Fruit fly (Drosophila melanogaster) whole organism, embryonic: ENCODE data around the gene CG15740.

Experiments
- ATbp ChIP-seq: fragments of 200-800 bp; sonication (Bioruptor generic); optimal IDR thresholded peaks from 2 replicates; lab custom pipeline; 2017; ENCODE audit warnings: missing biosample characterization, mild to moderate bottlenecking, missing genetic modification characterization, missing genetic modification reagents
- Asciz ChIP-seq: fragments of 200-800 bp; sonication (Bioruptor generic); optimal IDR thresholded peaks from 2 replicates; lab custom pipeline; 2017; ENCODE audit warnings: missing biosample characterization, mild to moderate bottlenecking, missing genetic modification characterization, missing genetic modification reagents
- Awh ChIP-seq: fragments of 200-800 bp; sonication (Bioruptor generic); IDR thresholded peaks from 2 replicates; pipeline ENCODE4, ENCODE4 v1.3.6; 2022; ENCODE audit warnings: missing biosample characterization, missing genetic modification characterization
- CG10209 ChIP-seq: fragments of 200-800 bp; sonication (Bioruptor generic); optimal IDR thresholded peaks from 3 replicates; lab custom pipeline; 2017; ENCODE audit warnings: missing biosample characterization, mild to moderate bottlenecking, missing genetic modification characterization, missing genetic modification reagents
- CG10274 ChIP-seq: fragments of 200-800 bp; sonication (Bioruptor generic); optimal IDR thresholded peaks from 3 replicates; lab custom pipeline; 2017; ENCODE audit warnings: missing biosample characterization, mild to moderate bottlenecking, missing genetic modification characterization
- CG10321 ChIP-seq: fragments of 200-800 bp; sonication (Bioruptor generic); IDR thresholded peaks from 2 replicates; pipeline ENCODE4 v1.3.6; 2022; ENCODE audit warnings: missing biosample characterization, missing genetic modification characterization
- CG10959 ChIP-seq: fragments of 200-800 bp; sonication (Bioruptor generic); IDR thresholded peaks from 2 replicates; pipeline ENCODE4 v1.3.6; 2022; ENCODE audit warnings: missing biosample characterization, missing genetic modification characterization
- CG13287 ChIP-seq: fragments of 200-800 bp; sonication (Bioruptor generic); IDR thresholded peaks from 2 replicates; pipeline ENCODE4 v1.3.6; 2022; ENCODE audit warnings: missing biosample characterization, missing genetic modification characterization; ENCODE audit not compliant: partially characterized antibody
- CG14441 ChIP-seq: fragments of 200-800 bp; sonication (Bioruptor generic); IDR thresholded peaks from 2 replicates; pipeline ENCODE4 v1.3.6; 2022; ENCODE audit warnings: missing biosample characterization, missing genetic modification characterization
- CG16863 ChIP-seq: fragments of 200-800 bp; sonication (Bioruptor generic); optimal IDR thresholded peaks from 3 replicates; lab custom pipeline; 2016; ENCODE audit warnings: missing biosample characterization, missing genetic modification characterization
- CG2116 ChIP-seq: fragments of 200-800 bp; sonication (Bioruptor generic); optimal IDR thresholded peaks from 3 replicates; lab custom pipeline; 2018; ENCODE audit warnings: missing biosample characterization, mild to moderate bottlenecking, missing genetic modification characterization
- CG30020 ChIP-seq: fragments of 200-800 bp; optimal IDR thresholded peaks from 2 replicates; lab custom pipeline; 2019; ENCODE audit warnings: missing biosample characterization, mild to moderate bottlenecking, missing genetic modification characterization, moderate library complexity
- CG3847 ChIP-seq: fragments of 200-800 bp; sonication (Bioruptor generic); IDR thresholded peaks from 2 replicates; pipeline ENCODE4 v1.3.6; 2022; ENCODE audit warnings: missing biosample characterization, missing genetic modification characterization
- CG4617 ChIP-seq: fragments of 200-800 bp; sonication (Bioruptor generic); optimal IDR thresholded peaks from 3 replicates; lab custom pipeline; 2016; ENCODE audit warnings: missing biosample characterization, missing genetic modification characterization, borderline replicate concordance
- CG9817 ChIP-seq: fragments of 200-800 bp; sonication (Bioruptor generic); optimal IDR thresholded peaks from 2 replicates; lab custom pipeline; 2018; ENCODE audit warnings: missing biosample characterization, mild to moderate bottlenecking, missing genetic modification characterization, moderate library complexity
- CTCF ChIP-seq: fragments of 200-800 bp; sonication (Bioruptor generic); optimal IDR thresholded peaks from 2 replicates; lab custom pipeline; 2017; ENCODE audit warnings: missing biosample characterization, mild to moderate bottlenecking, missing genetic modification characterization, moderate library complexity
- Camta ChIP-seq: fragments of 200-800 bp; sonication (Bioruptor generic); optimal IDR thresholded peaks from 2 replicates; lab custom pipeline; 2016; ENCODE audit warnings: missing biosample characterization, missing genetic modification characterization
- D19A ChIP-seq: fragments of 200-800 bp; optimal IDR thresholded peaks from 3 replicates; lab custom pipeline; 2019; ENCODE audit warnings: missing biosample characterization, mild to moderate bottlenecking, missing genetic modification characterization, moderate library complexity
- E2f2 ChIP-seq: fragments of 200-800 bp; sonication (Bioruptor generic); IDR thresholded peaks from 2 replicates; pipeline ENCODE4 v1.3.6; 2022; ENCODE audit warnings: missing biosample characterization, missing genetic modification characterization
- Elba2 ChIP-seq: fragments of 200-800 bp; sonication (Bioruptor generic); optimal IDR thresholded peaks from 3 replicates; lab custom pipeline; 2016; ENCODE audit warnings: missing biosample characterization, missing genetic modification characterization
- Ets65A ChIP-seq: fragments of 200-800 bp; sonication (Bioruptor generic); peaks from one replicate; lab custom pipeline; 2016; ENCODE audit warnings: missing biosample characterization, missing genetic modification characterization
- HLHmδ ChIP-seq: fragments of 200-800 bp; sonication (Bioruptor generic); optimal IDR thresholded peaks from 2 replicates; lab custom pipeline; 2018; ENCODE audit warnings: missing biosample characterization, mild to moderate bottlenecking, missing genetic modification characterization, moderate library complexity
- Hr78 ChIP-seq, 2 experiments: fragments of 200-800 bp in 1 of 2; fragments of >200 bp in 1 of 2; sonication (Bioruptor generic) in 1 of 2; optimal IDR thresholded peaks; 2 replicates each; lab custom pipeline; 2017 to 2019; ENCODE audit warnings: missing biosample characterization in 2 of 2, missing genetic modification characterization in 2 of 2, mild to moderate bottlenecking in 1 of 2, moderate library complexity in 1 of 2
- Lpt ChIP-seq: fragments of >200 bp; optimal IDR thresholded peaks from 2 replicates; lab custom pipeline; 2018; ENCODE audit warnings: missing biosample characterization, missing genetic modification characterization
- MBD-R2 ChIP-seq: fragments of 200-800 bp; sonication (Bioruptor generic); IDR thresholded peaks from 2 replicates; pipeline ENCODE4 v1.3.6; 2022; ENCODE audit warnings: missing biosample characterization, missing genetic modification characterization
- Myb ChIP-seq: fragments of 200-800 bp; sonication (Bioruptor generic); optimal IDR thresholded peaks from 2 replicates; lab custom pipeline; 2016; ENCODE audit warnings: missing biosample characterization, missing genetic modification characterization
- NK7.1 ChIP-seq: fragments of 200-800 bp; sonication (Bioruptor generic); optimal IDR thresholded peaks from 3 replicates; lab custom pipeline; 2016; ENCODE audit warnings: missing biosample characterization, missing genetic modification characterization
- Opbp ChIP-seq: fragments of 200-800 bp; sonication (Bioruptor generic); IDR thresholded peaks from 3 replicates; pipeline ENCODE4 v1.3.6; 2022; ENCODE audit warnings: missing biosample characterization, missing genetic modification characterization; ENCODE audit not compliant: partially characterized antibody
- Taf1 ChIP-seq: fragments of 200-800 bp; sonication (Bioruptor generic); IDR thresholded peaks from 2 replicates; pipeline ENCODE4 v1.3.6; 2022; ENCODE audit warnings: missing biosample characterization, missing genetic modification characterization
- abd-A ChIP-seq: fragments of 200-800 bp; sonication (Bioruptor generic); optimal IDR thresholded peaks from 3 replicates; lab custom pipeline; 2019; ENCODE audit warnings: missing biosample characterization, mild to moderate bottlenecking, missing genetic modification characterization, moderate library complexity
- ato ChIP-seq: fragments of 200-800 bp; sonication (Bioruptor generic); IDR thresholded peaks from 2 replicates; pipeline ENCODE4 v1.3.6; 2022; ENCODE audit warnings: missing biosample characterization, missing genetic modification characterization; ENCODE audit not compliant: partially characterized antibody
- bcd ChIP-seq: fragments of 200-800 bp; sonication (Bioruptor generic); optimal IDR thresholded peaks from 2 replicates; lab custom pipeline; 2017; ENCODE audit warnings: missing biosample characterization, mild to moderate bottlenecking, missing genetic modification characterization
- cad ChIP-seq: fragments of >200 bp; optimal IDR thresholded peaks from 2 replicates; lab custom pipeline; 2017; ENCODE audit warnings: missing biosample characterization, missing genetic modification characterization
- dan ChIP-seq: fragments of 200-800 bp; sonication (Bioruptor generic); IDR thresholded peaks from 2 replicates; pipeline ENCODE4 v1.3.6; 2022; ENCODE audit warnings: missing biosample characterization, missing genetic modification characterization
- dimm ChIP-seq: fragments of 200-800 bp; sonication (Bioruptor generic); IDR thresholded peaks from 2 replicates; pipeline ENCODE4 v1.3.6; 2022; ENCODE audit warnings: missing biosample characterization, missing genetic modification characterization
- ems ChIP-seq: fragments of 200-800 bp; sonication (Bioruptor generic); optimal IDR thresholded peaks from 3 replicates; lab custom pipeline; 2016; ENCODE audit warnings: missing biosample characterization, missing genetic modification characterization
- fd64A ChIP-seq: fragments of 200-800 bp; sonication (Bioruptor generic); optimal IDR thresholded peaks from 3 replicates; lab custom pipeline; 2018; ENCODE audit warnings: missing biosample characterization, mild to moderate bottlenecking, missing genetic modification characterization
- kah ChIP-seq: fragments of 200-800 bp; sonication (Bioruptor generic); optimal IDR thresholded peaks from 2 replicates; lab custom pipeline; 2018; ENCODE audit warnings: missing biosample characterization, mild to moderate bottlenecking, missing genetic modification characterization
- kay ChIP-seq: fragments of 200-800 bp; sonication (Bioruptor generic); optimal IDR thresholded peaks from 2 replicates; lab custom pipeline; 2016; ENCODE audit warnings: missing biosample characterization, missing genetic modification characterization
- odd ChIP-seq: fragments of 200-800 bp; sonication (Bioruptor generic); optimal IDR thresholded peaks from 2 replicates; lab custom pipeline; 2017; ENCODE audit warnings: missing biosample characterization, mild to moderate bottlenecking, missing genetic modification characterization
- org-1 ChIP-seq: fragments of 200-800 bp; sonication (Bioruptor generic); optimal IDR thresholded peaks from 2 replicates; lab custom pipeline; 2017; ENCODE audit warnings: missing biosample characterization, missing genetic modification characterization
- p53 ChIP-seq: fragments of 200-800 bp; sonication (Bioruptor generic); optimal IDR thresholded peaks from 2 replicates; lab custom pipeline; 2016; ENCODE audit warnings: missing biosample characterization, missing genetic modification characterization
- phol ChIP-seq: fragments of 200-800 bp; sonication (Bioruptor generic); optimal IDR thresholded peaks from 3 replicates; lab custom pipeline; 2018; ENCODE audit warnings: missing biosample characterization, mild to moderate bottlenecking, missing genetic modification characterization, moderate library complexity
- run ChIP-seq: fragments of 200-800 bp; sonication (Bioruptor generic); optimal IDR thresholded peaks from 3 replicates; lab custom pipeline; 2018; ENCODE audit warnings: missing biosample characterization, mild to moderate bottlenecking, missing genetic modification characterization
- salm ChIP-seq: fragments of 200-800 bp; sonication (Bioruptor generic); optimal IDR thresholded peaks from 2 replicates; lab custom pipeline; 2018; ENCODE audit warnings: missing biosample characterization, mild to moderate bottlenecking, missing genetic modification characterization
- scrt ChIP-seq: fragments of 200-800 bp; sonication (Bioruptor generic); optimal IDR thresholded peaks from 2 replicates; lab custom pipeline; 2018; ENCODE audit warnings: missing biosample characterization, mild to moderate bottlenecking, missing genetic modification characterization, moderate library complexity
- sens ChIP-seq: fragments of 200-800 bp; sonication (Bioruptor generic); peaks from one replicate; lab custom pipeline; 2016; ENCODE audit warnings: missing biosample characterization, missing genetic modification characterization
- slp2 ChIP-seq: fragments of 200-800 bp; sonication (Bioruptor generic); optimal IDR thresholded peaks from 2 replicates; lab custom pipeline; 2016; ENCODE audit warnings: missing biosample characterization, missing genetic modification characterization
- sqz ChIP-seq: fragments of 200-800 bp; sonication (Bioruptor generic); optimal IDR thresholded peaks from 3 replicates; lab custom pipeline; 2018; ENCODE audit warnings: missing biosample characterization, mild to moderate bottlenecking, missing genetic modification characterization
- sug ChIP-seq: fragments of 200-800 bp; optimal IDR thresholded peaks from 2 replicates; lab custom pipeline; 2019; ENCODE audit warnings: missing biosample characterization, mild to moderate bottlenecking, missing genetic modification characterization, moderate library complexity
- unpg ChIP-seq: fragments of 200-800 bp; sonication (Bioruptor generic); optimal IDR thresholded peaks from 3 replicates; lab custom pipeline; 2018; ENCODE audit warnings: missing biosample characterization, mild to moderate bottlenecking, missing genetic modification characterization, moderate library complexity
- vnd ChIP-seq: fragments of 200-800 bp; sonication (Bioruptor generic); IDR thresholded peaks from 3 replicates; pipeline ENCODE4 v1.3.6; 2022; ENCODE audit warnings: missing biosample characterization, missing genetic modification characterization; ENCODE audit not compliant: partially characterized antibody
- vvl ChIP-seq: fragments of 200-800 bp; sonication (Bioruptor generic); IDR thresholded peaks from 2 replicates; pipeline ENCODE4 v1.3.6; 2022; ENCODE audit warnings: missing biosample characterization, missing genetic modification characterization

The CG15740 gene

dm6 chrX:11852310-11852709, 6.4 kb upstream of the CG15740 start, which contains the start of gene p24-1 (continued):
- no peak for TF ChIP-seq Hr78 (GFP tag; optimal IDR thresholded peaks at IDR 0.05; lab: Kevin White, UChicago)
- peak; percentile 55 for TF ChIP-seq Myb (GFP tag; lab: Kevin White, UChicago)
- TF ChIP-seq CG3847 (GFP tag; lab: Robert Waterston, UW): peak; percentile 87
- TF ChIP-seq dimm (GFP tag; lab: Robert Waterston, UW): no peak
- no peak for TF ChIP-seq CTCF
- TF ChIP-seq Awh (GFP tag; lab: Robert Waterston, UW): no peak
- no peak for TF ChIP-seq sqz (GFP tag; lab: Kevin White, UChicago)
- TF ChIP-seq bcd (GFP tag; lab: Kevin White, UChicago): peak; percentile 44
- TF ChIP-seq slp2: no peak
- peak; percentile 48 for TF ChIP-seq kay
- TF ChIP-seq dan (GFP tag; lab: Robert Waterston, UW): no peak
- TF ChIP-seq Asciz (GFP tag; lab: Kevin White, UChicago): no peak
- no peak for TF ChIP-seq NK7.1 (GFP tag; lab: Kevin White, UChicago)
- TF ChIP-seq cad (GFP tag; lab: Kevin White, UChicago): no peak
- TF ChIP-seq CG9817 (tag; lab: Kevin White, UChicago): peak; percentile 51
- peak; percentile 31 for TF ChIP-seq unpg (GFP tag; lab: Kevin White, UChicago)
- TF ChIP-seq scrt (GFP tag; lab: Kevin White, UChicago): no peak
- no peak for TF ChIP-seq CG14441
- TF ChIP-seq CG2116 (GFP tag; lab: Kevin White, UChicago): peak; percentile 90
- no peak for TF ChIP-seq CG10959
- peak; percentile 17 for TF ChIP-seq ems (GFP tag; lab: Kevin White, UChicago)
- peak; percentile 83 for TF ChIP-seq ato (GFP tag; lab: Robert Waterston, UW)
- peak; percentile 54 for TF ChIP-seq CG4617 (GFP tag; lab: Kevin White, UChicago)
- TF ChIP-seq vnd: peak; percentile 71
- TF ChIP-seq CG30020 (tag; lab: Kevin White, UChicago): peak; percentile 14
- no peak for TF ChIP-seq CG16863 (GFP tag; lab: Kevin White, UChicago)
- no peak for TF ChIP-seq kah (GFP tag; lab: Kevin White, UChicago)
- peak; percentile 67 for TF ChIP-seq sens
- TF ChIP-seq Taf1: no peak
- TF ChIP-seq run (tag; lab: Kevin White, UChicago): no peak
- TF ChIP-seq odd (GFP tag; lab: Kevin White, UChicago): peak; percentile 38
- no peak for TF ChIP-seq CG10209 (GFP tag; lab: Kevin White, UChicago)
- no peak for TF ChIP-seq org-1 (GFP tag; lab: Kevin White, UChicago)
- peak; percentile 81 for TF ChIP-seq MBD-R2 (GFP tag; lab: Robert Waterston, UW)
- peak; percentile 64 for TF ChIP-seq phol (tag; lab: Kevin White, UChicago)
- no peak for TF ChIP-seq HLHmδ (GFP tag; lab: Kevin White, UChicago)
- no peak for TF ChIP-seq ATbp
- no peak for TF ChIP-seq CG10321 (GFP tag; lab: Robert Waterston, UW)
- peak; percentile 61 for TF ChIP-seq sug (tag; lab: Kevin White, UChicago)
- no peak for TF ChIP-seq abd-A
- no peak for TF ChIP-seq Lpt (GFP tag; lab: Kevin White, UChicago)
- TF ChIP-seq salm (tag; lab: Kevin White, UChicago): no peak
- peak; percentile 96 for TF ChIP-seq Ets65A
- TF ChIP-seq D19A (tag; lab: Kevin White, UChicago): no peak
- TF ChIP-seq vvl (GFP tag; lab: Robert Waterston, UW): peak; percentile 64
- no peak for TF ChIP-seq fd64A (GFP tag; lab: Kevin White, UChicago)
- peak; percentile 92 for TF ChIP-seq Opbp
- TF ChIP-seq Camta (GFP tag; lab: Kevin White, UChicago): peak; percentile 0
- TF ChIP-seq Elba2 (GFP tag; lab: Kevin White, UChicago): no peak
- TF ChIP-seq E2f2 (GFP tag; lab: Robert Waterston, UW): peak; percentile 94
- TF ChIP-seq CG13287 (GFP tag; lab: Robert Waterston, UW): peak; percentile 91
- no peak for TF ChIP-seq CG10274 (GFP tag; lab: Kevin White, UChicago)
- TF ChIP-seq p53: no peak
